Worm (Caenorhabditis elegans) whole organism, L2 larva: ENCODE measurements around the gene mmab-1.

ENCODE experiments used
- C34F6.9 ChIP-seq: fragments of 150-350 bp; optimal IDR thresholded peaks from 2 replicates; lab custom pipeline; 2014; ENCODE audit warnings: missing biosample characterization, missing genetic modification characterization
- F13H6.1 ChIP-seq: sonication (generic microtip); optimal IDR thresholded peaks from 2 replicates; lab custom pipeline; 2016; ENCODE audit warnings: missing genetic modification characterization, missing compliant biosample characterization
- R02D3.7 ChIP-seq: fragments of 150-350 bp; optimal IDR thresholded peaks from 2 replicates; lab custom pipeline; 2014; ENCODE audit warnings: missing biosample characterization, missing genetic modification characterization
- Y55F3AM.14 ChIP-seq: fragments of 200-800 bp; sonication (Bioruptor generic); optimal IDR thresholded peaks from 2 replicates; lab custom pipeline; 2018; ENCODE audit warnings: mild to moderate bottlenecking, missing genetic modification characterization, missing compliant biosample characterization
- ZK546.5 ChIP-seq: sonication (generic microtip); optimal IDR thresholded peaks from 2 replicates; lab custom pipeline; 2017; ENCODE audit warnings: missing biosample characterization, missing genetic modification characterization
- alr-1 ChIP-seq: fragments of 150-350 bp; optimal IDR thresholded peaks from 2 replicates; lab custom pipeline; 2014; ENCODE audit warnings: missing biosample characterization, missing genetic modification characterization
- aly-2 ChIP-seq: fragments of 150-350 bp; optimal IDR thresholded peaks from 2 replicates; lab custom pipeline; 2014; ENCODE audit warnings: missing biosample characterization, missing genetic modification characterization
- ama-1 ChIP-seq: fragments of 150-350 bp; optimal IDR thresholded peaks from 2 replicates; lab custom pipeline; 2018; ENCODE audit warnings: inconsistent platforms
- blmp-1 ChIP-seq: sonication (generic microtip); optimal IDR thresholded peaks from 2 replicates; lab custom pipeline; 2017; ENCODE audit warnings: missing genetic modification characterization, mild to moderate bottlenecking, missing compliant biosample characterization, antibody characterized with exemption, moderate library complexity; ENCODE audit not compliant: insufficient read depth
- ceh-16 ChIP-seq: fragments of 150-350 bp; optimal IDR thresholded peaks from 2 replicates; lab custom pipeline; 2014; ENCODE audit warnings: missing biosample characterization, missing genetic modification characterization
- ceh-82 ChIP-seq: fragments of 150-350 bp; optimal IDR thresholded peaks from 2 replicates; lab custom pipeline; 2014; ENCODE audit warnings: missing biosample characterization, missing genetic modification characterization
- crh-2 ChIP-seq: sonication (generic microtip); optimal IDR thresholded peaks from 2 replicates; lab custom pipeline; 2017; ENCODE audit warnings: missing biosample characterization, missing genetic modification characterization
- dmd-4 ChIP-seq: sonication (generic microtip); optimal IDR thresholded peaks from 2 replicates; lab custom pipeline; 2017; ENCODE audit warnings: missing biosample characterization, missing genetic modification characterization
- egl-27 ChIP-seq: sonication (generic microtip); optimal IDR thresholded peaks from 3 replicates; lab custom pipeline; 2017; ENCODE audit warnings: missing biosample characterization, missing genetic modification reagents, missing genetic modification characterization
- elt-1 ChIP-seq: fragments of 150-350 bp; optimal IDR thresholded peaks from 2 replicates; lab custom pipeline; 2014; ENCODE audit warnings: missing biosample characterization, missing genetic modification characterization
- elt-3 ChIP-seq: sonication (generic microtip); optimal IDR thresholded peaks from 2 replicates; lab custom pipeline; 2017; ENCODE audit warnings: missing biosample characterization, missing genetic modification characterization
- fos-1 ChIP-seq: fragments of 150-350 bp; optimal IDR thresholded peaks from 2 replicates; lab custom pipeline; 2014; ENCODE audit warnings: missing biosample characterization, missing genetic modification characterization
- gmeb-1 ChIP-seq: fragments of 150-350 bp; optimal IDR thresholded peaks from 2 replicates; lab custom pipeline; 2014; ENCODE audit warnings: missing biosample characterization, missing genetic modification characterization
- lin-11 ChIP-seq: fragments of 150-350 bp; sonication (generic microtip); optimal IDR thresholded peaks from 2 replicates; lab custom pipeline; 2014; ENCODE audit warnings: missing biosample characterization, missing genetic modification characterization, inconsistent platforms, mixed read lengths
- lin-13 ChIP-seq: fragments of 150-350 bp; optimal IDR thresholded peaks from 2 replicates; lab custom pipeline; 2014; ENCODE audit warnings: missing biosample characterization, missing genetic modification reagents, missing genetic modification characterization
- lin-39 ChIP-seq: fragments of 150-350 bp; optimal IDR thresholded peaks from 2 replicates; lab custom pipeline; 2014; ENCODE audit warnings: missing biosample characterization, missing genetic modification reagents, missing genetic modification characterization
- mab-5 ChIP-seq: fragments of 150-350 bp; optimal IDR thresholded peaks from 2 replicates; lab custom pipeline; 2014; ENCODE audit warnings: missing biosample characterization, missing genetic modification characterization
- mdl-1 ChIP-seq, 2 experiments: fragments of 150-350 bp in 1 of 2; sonication (generic microtip) in 1 of 2; optimal IDR thresholded peaks; 2 replicates each; lab custom pipeline; 2017; ENCODE audit warnings: missing biosample characterization in 2 of 2, missing genetic modification characterization in 2 of 2
- nhr-10 ChIP-seq: sonication (generic microtip); optimal IDR thresholded peaks from 2 replicates; lab custom pipeline; 2017; ENCODE audit warnings: missing biosample characterization, missing genetic modification characterization
- nhr-11 ChIP-seq: fragments of 150-350 bp; optimal IDR thresholded peaks from 2 replicates; lab custom pipeline; 2014; ENCODE audit warnings: missing biosample characterization, missing genetic modification characterization
- nhr-12 ChIP-seq: fragments of 150-350 bp; optimal IDR thresholded peaks from 2 replicates; lab custom pipeline; 2014; ENCODE audit warnings: missing biosample characterization, missing genetic modification characterization
- nhr-129 ChIP-seq: fragments of 150-350 bp; optimal IDR thresholded peaks from 2 replicates; lab custom pipeline; 2014; ENCODE audit warnings: missing biosample characterization, missing genetic modification characterization
- nhr-21 ChIP-seq: fragments of 150-350 bp; optimal IDR thresholded peaks from 2 replicates; lab custom pipeline; 2014; ENCODE audit warnings: missing biosample characterization, missing genetic modification characterization
- nhr-237 ChIP-seq: fragments of 150-350 bp; optimal IDR thresholded peaks from 2 replicates; lab custom pipeline; 2014; ENCODE audit warnings: missing biosample characterization, missing genetic modification characterization
- nhr-25 ChIP-seq: fragments of 150-350 bp; sonication (generic microtip); optimal IDR thresholded peaks from 3 replicates; lab custom pipeline; 2014; ENCODE audit warnings: missing biosample characterization, missing genetic modification characterization
- nhr-6 ChIP-seq: fragments of 150-350 bp; optimal IDR thresholded peaks from 2 replicates; lab custom pipeline; 2014; ENCODE audit warnings: missing biosample characterization, missing genetic modification characterization
- nhr-77 ChIP-seq: fragments of 150-350 bp; optimal IDR thresholded peaks from 2 replicates; lab custom pipeline; 2014; ENCODE audit warnings: missing biosample characterization, missing genetic modification characterization
- peb-1 ChIP-seq: fragments of 150-350 bp; optimal IDR thresholded peaks from 2 replicates; lab custom pipeline; 2014; ENCODE audit warnings: missing biosample characterization, missing genetic modification characterization
- sem-4 ChIP-seq: fragments of 150-350 bp; optimal IDR thresholded peaks from 2 replicates; lab custom pipeline; 2014; ENCODE audit warnings: missing biosample characterization, missing genetic modification reagents, missing genetic modification characterization
- skn-1 ChIP-seq: sonication (generic microtip); optimal IDR thresholded peaks from 2 replicates; lab custom pipeline; 2017; ENCODE audit warnings: missing biosample characterization, missing genetic modification characterization
- sma-3 ChIP-seq: sonication (generic microtip); optimal IDR thresholded peaks from 2 replicates; lab custom pipeline; 2016; ENCODE audit warnings: missing genetic modification reagents, missing genetic modification characterization, missing compliant biosample characterization
- sma-9 ChIP-seq, 2 experiments: fragments of 150-350 bp in 1 of 2; sonication (generic microtip) in 1 of 2; optimal IDR thresholded peaks; 2 replicates each; lab custom pipeline; 2014 to 2016; ENCODE audit warnings: missing genetic modification characterization in 2 of 2, mild to moderate bottlenecking in 1 of 2, missing biosample characterization in 1 of 2, missing compliant biosample characterization in 1 of 2, missing genetic modification reagents in 1 of 2, moderate library complexity in 1 of 2
- snpc-4 ChIP-seq: fragments of 150-350 bp; optimal IDR thresholded peaks from 2 replicates; lab custom pipeline; 2014; ENCODE audit warnings: missing biosample characterization, missing genetic modification characterization
- unc-39 ChIP-seq: fragments of 150-350 bp; optimal IDR thresholded peaks from 2 replicates; lab custom pipeline; 2014; ENCODE audit warnings: missing biosample characterization, missing genetic modification characterization
- zag-1 ChIP-seq: fragments of 150-350 bp; optimal IDR thresholded peaks from 2 replicates; lab custom pipeline; 2014; ENCODE audit warnings: missing biosample characterization, missing genetic modification characterization
- ztf-1 ChIP-seq: fragments of 200-800 bp; sonication (Bioruptor generic); conservative IDR thresholded peaks from 2 replicates; pipeline ENCODE4 v1.3.6; 2022; ENCODE audit warnings: missing genetic modification characterization, missing compliant biosample characterization
- ztf-11 ChIP-seq: sonication (generic microtip); optimal IDR thresholded peaks from 2 replicates; lab custom pipeline; 2017; ENCODE audit warnings: missing biosample characterization, missing genetic modification characterization
- ztf-4 ChIP-seq: fragments of 150-350 bp; optimal IDR thresholded peaks from 2 replicates; lab custom pipeline; 2014; ENCODE audit warnings: missing biosample characterization, missing genetic modification characterization

The mmab-1 gene

ce11 chrIII:4887291-4887690 is 34.6 kb downstream of the mmab-1 start, which contains the start of gene clec-6:
Gene clec-6 (minus strand): TSS chrIII:4887444.
- TF ChIP-seq peb-1 (no peak), fos-1 (tag; lab: Kevin White, UChicago) (peak; percentile 84), C34F6.9 (tag; lab: Kevin White, UChicago) (no peak), nhr-237 (tag; lab: Kevin White, UChicago) (no peak), gmeb-1 (tag; lab: Kevin White, UChicago) (no peak)

ce11 chrIII:4883429-4883828 is 38.5 kb downstream of the mmab-1 start, which contains the start of gene clec-5:
Gene clec-5 (minus strand): TSS chrIII:4883606.
- TF ChIP-seq fos-1 (tag; lab: Kevin White, UChicago), result peak; percentile 77
- no peak for TF ChIP-seq ZK546.5 (tag; lab: Kevin White, UChicago)
- no peak for TF ChIP-seq mab-5 (tag; lab: Kevin White, UChicago)
- TF ChIP-seq nhr-77 (tag; lab: Kevin White, UChicago), result no peak
- no peak for TF ChIP-seq aly-2 (tag; lab: Kevin White, UChicago)
- TF ChIP-seq nhr-6 (tag; lab: Kevin White, UChicago), result no peak

- TF ChIP-seq fos-1 (tag; lab: Kevin White, UChicago) (peak; percentile 24), skn-1 (tag; lab: Kevin White, UChicago) (no peak), nhr-129 (tag; lab: Kevin White, UChicago) (no peak)
- TF ChIP-seq, all 48 proteins: peak for 1
These were observed 40.0 kb downstream of the mmab-1 start for ce11 chrIII:4881955-4882354.

ce11 chrIII:4879445-4879844 is 42.5 kb downstream of the mmab-1 start, which contains the start of gene C35D10.1:
Gene C35D10.1 (plus strand): TSS chrIII:4879745.
- TF ChIP-seq mdl-1 (tag; optimal IDR thresholded peaks at IDR 0.05; lab: Kevin White, UChicago) (no peak), nhr-21 (tag; lab: Kevin White, UChicago) (no peak), lin-11 (tag; lab: Kevin White, UChicago) (no peak), ztf-1 (GFP tag; lab: Robert Waterston, UW) (no peak), sma-9 (GFP tag; optimal IDR thresholded peaks at IDR 0.05; lab: Kevin White, UChicago) (no peak), sma-9 (tag; optimal IDR thresholded peaks at IDR 0.05; lab: Kevin White, UChicago) (no peak), lin-39 (tag; lab: Kevin White, UChicago) (no peak)

ce11 chrIII:4878281-4878680 is 43.6 kb downstream of the mmab-1 start, which contains the start of the genes tost-1 and arx-6:
Gene tost-1 (minus strand): TSS chrIII:4878311.
Gene arx-6 (plus strand): TSS chrIII:4878658.
- TF ChIP-seq fos-1 (tag; lab: Kevin White, UChicago) (peak; percentile 68), nhr-129 (tag; lab: Kevin White, UChicago) (peak; percentile 54), ceh-82 (no peak), zag-1 (tag; lab: Kevin White, UChicago) (no peak), nhr-77 (tag; lab: Kevin White, UChicago) (no peak), alr-1 (tag; lab: Kevin White, UChicago) (no peak), dmd-4 (no peak), skn-1 (tag; lab: Kevin White, UChicago) (no peak), sma-9 (GFP tag; optimal IDR thresholded peaks at IDR 0.05; lab: Kevin White, UChicago) (no peak), sma-9 (tag; optimal IDR thresholded peaks at IDR 0.05; lab: Kevin White, UChicago) (no peak), sma-3 (peak; percentile 13), aly-2 (tag; lab: Kevin White, UChicago) (no peak), ZK546.5 (tag; lab: Kevin White, UChicago) (no peak), F13H6.1 (tag; lab: Kevin White, UChicago) (peak; percentile 1), nhr-21 (tag; lab: Kevin White, UChicago) (no peak), nhr-10 (tag; lab: Kevin White, UChicago) (no peak), C34F6.9 (tag; lab: Kevin White, UChicago) (peak; percentile 66), ztf-4 (tag; lab: Kevin White, UChicago) (no peak), ztf-11 (tag; lab: Kevin White, UChicago) (no peak), mab-5 (tag; lab: Kevin White, UChicago) (peak; percentile 15), crh-2 (peak; percentile 15), nhr-25 (no peak), lin-39 (tag; lab: Kevin White, UChicago) (no peak), R02D3.7 (no peak), ceh-16 (tag; lab: Kevin White, UChicago) (no peak), peb-1 (no peak), blmp-1 (tag; lab: Kevin White, UChicago) (no peak), nhr-237 (tag; lab: Kevin White, UChicago) (no peak), snpc-4 (tag; lab: Kevin White, UChicago) (no peak), elt-3 (no peak), Y55F3AM.14 (GFP tag; lab: Kevin White, UChicago) (no peak), sem-4 (tag; lab: Kevin White, UChicago) (no peak), ama-1 (lab: Kevin White, UChicago) (no peak), unc-39 (tag; lab: Kevin White, UChicago) (no peak), elt-1 (tag; lab: Kevin White, UChicago) (no peak), nhr-6 (tag; lab: Kevin White, UChicago) (no peak), egl-27 (tag; lab: Kevin White, UChicago) (no peak), nhr-11 (tag; lab: Kevin White, UChicago) (no peak), lin-13 (GFP tag; lab: Kevin White, UChicago) (no peak), nhr-12 (tag; lab: Kevin White, UChicago) (no peak), mdl-1 (tag; optimal IDR thresholded peaks at IDR 0.05; lab: Kevin White, UChicago) (no peak)
